Fruit fly (Drosophila melanogaster) whole organism, prepupa: Measurements from ENCODE around the gene CG33160.
A peak's percentile ranks its signal among the peaks of the same experiment; 100 is the strongest.

Experiments used
- Blimp-1 ChIP-seq: fragments of 200-800 bp; sonication (Bioruptor generic); optimal IDR thresholded peaks from 3 replicates; lab custom pipeline; 2017; ENCODE audit warnings: missing biosample characterization, missing genetic modification characterization, mild to moderate bottlenecking, moderate library complexity, missing genetic modification reagents
- CG10669 ChIP-seq: fragments of 200-800 bp; sonication (Bioruptor generic); optimal IDR thresholded peaks from 3 replicates; lab custom pipeline; 2018; ENCODE audit warnings: missing biosample characterization, mild to moderate bottlenecking, missing genetic modification characterization, moderate library complexity
- CG11762 ChIP-seq: fragments of 200-800 bp; sonication (Bioruptor generic); optimal IDR thresholded peaks from 3 replicates; lab custom pipeline; 2016; ENCODE audit warnings: missing biosample characterization, missing genetic modification characterization; ENCODE audit not compliant: insufficient read depth
- CG11902 ChIP-seq: fragments of 200-800 bp; sonication (Bioruptor generic); optimal IDR thresholded peaks from 3 replicates; lab custom pipeline; 2016; ENCODE audit warnings: missing biosample characterization, missing genetic modification characterization
- CG1621 ChIP-seq: fragments of 200-800 bp; sonication (Bioruptor generic); optimal IDR thresholded peaks from 3 replicates; lab custom pipeline; 2018; ENCODE audit warnings: missing biosample characterization, mild to moderate bottlenecking, missing genetic modification characterization
- CG16779 ChIP-seq: fragments of 200-800 bp; sonication (Bioruptor generic); optimal IDR thresholded peaks from 3 replicates; lab custom pipeline; 2017; ENCODE audit warnings: missing biosample characterization, mild to moderate bottlenecking, missing genetic modification characterization
- CG3032 ChIP-seq: fragments of 200-800 bp; optimal IDR thresholded peaks from 2 replicates; lab custom pipeline; 2019; ENCODE audit warnings: missing biosample characterization, mild to moderate bottlenecking, missing genetic modification characterization, moderate library complexity
- CG31627 ChIP-seq: fragments of 200-800 bp; sonication (Bioruptor generic); optimal IDR thresholded peaks from 3 replicates; lab custom pipeline; 2016; ENCODE audit warnings: missing biosample characterization, missing genetic modification characterization
- CG4318 ChIP-seq: fragments of 200-800 bp; sonication (Bioruptor generic); optimal IDR thresholded peaks from 3 replicates; lab custom pipeline; 2017; ENCODE audit warnings: missing biosample characterization, mild to moderate bottlenecking, missing genetic modification characterization
- CG6276 ChIP-seq: fragments of 200-800 bp; sonication (Bioruptor generic); optimal IDR thresholded peaks from 2 replicates; lab custom pipeline; 2017; ENCODE audit warnings: missing biosample characterization, mild to moderate bottlenecking, missing genetic modification characterization
- CG6808 ChIP-seq: fragments of 200-800 bp; sonication (Bioruptor generic); optimal IDR thresholded peaks from 3 replicates; lab custom pipeline; 2017; ENCODE audit warnings: missing biosample characterization, missing genetic modification characterization, mild to moderate bottlenecking, moderate library complexity, missing genetic modification reagents
- CG8319 ChIP-seq: fragments of 200-800 bp; sonication (Bioruptor generic); optimal IDR thresholded peaks from 3 replicates; lab custom pipeline; 2016; ENCODE audit warnings: missing biosample characterization, missing genetic modification characterization
- CG8632 ChIP-seq: fragments of 200-800 bp; sonication (Bioruptor generic); optimal IDR thresholded peaks from 3 replicates; lab custom pipeline; 2016; ENCODE audit warnings: missing biosample characterization, missing genetic modification characterization
- Eip75B ChIP-seq: fragments of 200-800 bp; sonication (Bioruptor generic); optimal IDR thresholded peaks from 3 replicates; lab custom pipeline; 2016; ENCODE audit warnings: missing biosample characterization, missing genetic modification characterization
- Eip78C ChIP-seq: fragments of 200-800 bp; sonication (Bioruptor generic); peaks from one replicate; lab custom pipeline; 2016; ENCODE audit warnings: missing biosample characterization, missing genetic modification characterization
- Eip93F ChIP-seq: fragments of 200-800 bp; sonication (Bioruptor generic); optimal IDR thresholded peaks from 2 replicates; lab custom pipeline; 2016; ENCODE audit warnings: missing biosample characterization, mild to moderate bottlenecking, missing genetic modification characterization
- Ets21C ChIP-seq: fragments of 200-800 bp; sonication (Bioruptor generic); optimal IDR thresholded peaks from 3 replicates; lab custom pipeline; 2016; ENCODE audit warnings: missing biosample characterization, missing genetic modification characterization
- Ets96B ChIP-seq: fragments of 200-800 bp; optimal IDR thresholded peaks from 2 replicates; lab custom pipeline; 2019; ENCODE audit warnings: missing biosample characterization, mild to moderate bottlenecking, missing genetic modification characterization, moderate library complexity
- Gug ChIP-seq: fragments of 200-800 bp; sonication (Bioruptor generic); IDR thresholded peaks from 2 replicates; pipeline ENCODE4 v1.3.6; 2022; ENCODE audit warnings: missing biosample characterization, missing genetic modification characterization
- Hr38 ChIP-seq: sonication (Bioruptor generic); optimal IDR thresholded peaks from 2 replicates; lab custom pipeline; 2016; ENCODE audit warnings: missing biosample characterization, missing genetic modification characterization
- Hr39 ChIP-seq: fragments of 200-800 bp; sonication (Bioruptor generic); optimal IDR thresholded peaks from 2 replicates; lab custom pipeline; 2016; ENCODE audit warnings: missing biosample characterization, missing genetic modification characterization
- Hr4 ChIP-seq: fragments of 200-800 bp; sonication (Bioruptor generic); optimal IDR thresholded peaks from 3 replicates; lab custom pipeline; 2016; ENCODE audit warnings: missing biosample characterization, missing genetic modification characterization
- Lpt ChIP-seq: fragments of 200-800 bp; sonication (Bioruptor generic); optimal IDR thresholded peaks from 3 replicates; lab custom pipeline; 2016; ENCODE audit warnings: missing biosample characterization, missing genetic modification characterization
- Met ChIP-seq: fragments of 200-800 bp; sonication (Bioruptor generic); optimal IDR thresholded peaks from 3 replicates; lab custom pipeline; 2016; ENCODE audit warnings: missing biosample characterization, missing genetic modification characterization
- Smox ChIP-seq: fragments of 200-800 bp; sonication (Bioruptor generic); optimal IDR thresholded peaks from 3 replicates; lab custom pipeline; 2016; ENCODE audit warnings: missing biosample characterization, missing genetic modification characterization
- Sox14 ChIP-seq: fragments of 200-800 bp; sonication (Bioruptor generic); optimal IDR thresholded peaks from 3 replicates; lab custom pipeline; 2016; ENCODE audit warnings: missing biosample characterization, missing genetic modification characterization
- achi ChIP-seq: fragments of 200-800 bp; sonication (Bioruptor generic); optimal IDR thresholded peaks from 3 replicates; lab custom pipeline; 2016; ENCODE audit warnings: missing biosample characterization, missing genetic modification characterization
- acj6 ChIP-seq: fragments of 200-800 bp; sonication (Bioruptor generic); optimal IDR thresholded peaks from 3 replicates; lab custom pipeline; 2016; ENCODE audit warnings: missing biosample characterization, missing genetic modification characterization
- dac ChIP-seq: fragments of 200-800 bp; sonication (Bioruptor generic); optimal IDR thresholded peaks from 2 replicates; lab custom pipeline; 2017; ENCODE audit warnings: missing biosample characterization, mild to moderate bottlenecking, missing genetic modification characterization
- dsx ChIP-seq: fragments of 200-800 bp; optimal IDR thresholded peaks from 3 replicates; lab custom pipeline; 2019; ENCODE audit warnings: missing biosample characterization, mild to moderate bottlenecking, missing genetic modification characterization, moderate library complexity; ENCODE audit not compliant: poor library complexity, severe bottlenecking
- esn ChIP-seq: fragments of 200-800 bp; sonication (Bioruptor generic); optimal IDR thresholded peaks from 2 replicates; lab custom pipeline; 2016; ENCODE audit warnings: missing biosample characterization, mild to moderate bottlenecking, missing genetic modification characterization, moderate library complexity
- lz ChIP-seq: fragments of 200-800 bp; sonication (Bioruptor generic); optimal IDR thresholded peaks from 3 replicates; lab custom pipeline; 2016; ENCODE audit warnings: missing biosample characterization, missing genetic modification characterization
- net ChIP-seq: fragments of 200-800 bp; sonication (Bioruptor generic); optimal IDR thresholded peaks from 3 replicates; lab custom pipeline; 2016; ENCODE audit warnings: missing biosample characterization, missing genetic modification characterization
- pdm3 ChIP-seq: fragments of 200-800 bp; sonication (Bioruptor generic); optimal IDR thresholded peaks from 3 replicates; lab custom pipeline; 2016; ENCODE audit warnings: missing biosample characterization, missing genetic modification characterization
- spab ChIP-seq: fragments of 200-800 bp; sonication (Bioruptor generic); optimal IDR thresholded peaks from 2 replicates; lab custom pipeline; 2017; ENCODE audit warnings: missing biosample characterization, mild to moderate bottlenecking, missing genetic modification characterization, missing genetic modification reagents
- ss ChIP-seq, 2 experiments: fragments of 200-800 bp; sonication (Bioruptor generic); optimal IDR thresholded peaks; 2 replicates in 1 of 2; 3 replicates in 1 of 2; lab custom pipeline; 2017 to 2018; ENCODE audit warnings: mild to moderate bottlenecking in 2 of 2, missing biosample characterization in 2 of 2, missing genetic modification characterization in 2 of 2, moderate library complexity in 1 of 2
- svp ChIP-seq: fragments of 200-800 bp; sonication (Bioruptor generic); peaks from one replicate; lab custom pipeline; 2016; ENCODE audit warnings: missing biosample characterization, missing genetic modification characterization

CG33160 gene

DNA sequence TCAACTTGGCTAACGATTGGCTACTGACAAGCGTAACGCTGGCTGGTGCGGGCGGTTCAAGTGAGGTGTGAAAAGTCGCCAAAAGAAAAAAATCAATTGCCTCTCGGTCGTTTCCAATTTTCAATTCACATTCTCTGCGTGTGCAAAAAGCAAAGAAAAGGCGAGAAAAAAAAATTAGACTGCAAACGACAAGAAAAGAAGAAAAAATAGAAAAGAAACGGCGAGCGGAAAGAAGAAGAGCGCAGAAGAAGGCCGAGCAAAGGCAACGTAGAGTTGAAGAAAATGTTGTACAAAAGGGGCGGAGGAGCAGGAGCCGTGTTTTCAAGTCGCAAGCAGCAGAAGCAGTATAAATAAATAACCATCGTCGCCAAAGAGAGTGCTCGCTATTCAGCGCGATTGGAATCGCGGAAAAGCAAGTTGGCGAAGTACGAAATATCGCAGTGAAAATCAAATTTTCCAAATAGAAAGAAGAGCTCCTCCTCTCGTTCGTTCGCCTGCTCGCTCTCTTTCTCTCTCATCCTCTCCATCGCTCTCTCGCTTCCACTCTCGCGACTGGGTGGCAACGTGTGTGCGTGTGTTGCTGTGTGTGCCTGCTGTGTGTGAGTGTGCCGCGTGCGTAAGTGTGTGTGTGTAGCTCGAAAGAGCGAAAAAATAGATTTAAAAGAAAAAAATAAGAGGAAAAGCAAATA is 19.8 kb upstream of the CG33160 start (continued):
- TF ChIP-seq Smox = no peak
- TF ChIP-seq lz (GFP tag; lab: Kevin White, UChicago) = no peak
- no peak for TF ChIP-seq Met
- no peak for TF ChIP-seq Ets21C (GFP tag; lab: Kevin White, UChicago)
- TF ChIP-seq CG10669 (GFP tag; lab: Kevin White, UChicago) = no peak
- TF ChIP-seq Gug (GFP tag; lab: Robert Waterston, UW) = no peak
- no peak for TF ChIP-seq CG11902 (GFP tag; lab: Kevin White, UChicago)
- peak; percentile 82 for TF ChIP-seq CG16779 (tag; lab: Kevin White, UChicago)
- peak; percentile 62 for TF ChIP-seq dsx
- TF ChIP-seq spab (GFP tag; lab: Kevin White, UChicago) = no peak
- TF ChIP-seq pdm3 (GFP tag; lab: Kevin White, UChicago) = no peak
- peak in 1 of 2 experiments; percentile 79 for TF ChIP-seq ss (GFP tag; optimal IDR thresholded peaks at IDR 0.05; lab: Kevin White, UChicago)
- TF ChIP-seq Eip75B (GFP tag; lab: Kevin White, UChicago) = no peak
- no peak for TF ChIP-seq Lpt (GFP tag; lab: Kevin White, UChicago)
- TF ChIP-seq CG6276 (GFP tag; lab: Kevin White, UChicago) = peak; percentile 59
- TF ChIP-seq Hr39 (GFP tag; lab: Kevin White, UChicago) = no peak
- TF ChIP-seq CG1621 = no peak
- no peak for TF ChIP-seq Eip93F
- no peak for TF ChIP-seq CG6808 (GFP tag; lab: Kevin White, UChicago)
- no peak for TF ChIP-seq dac (GFP tag; lab: Kevin White, UChicago)
- no peak for TF ChIP-seq svp (GFP tag; lab: Kevin White, UChicago)
- no peak for TF ChIP-seq acj6 (GFP tag; lab: Kevin White, UChicago)
- TF ChIP-seq CG8319 = no peak
- no peak for TF ChIP-seq CG3032 (tag; lab: Kevin White, UChicago)
- no peak for TF ChIP-seq Hr4 (GFP tag; lab: Kevin White, UChicago)
- TF ChIP-seq CG11762 (GFP tag; lab: Kevin White, UChicago) = no peak
- TF ChIP-seq CG4318 = no peak

DNA sequence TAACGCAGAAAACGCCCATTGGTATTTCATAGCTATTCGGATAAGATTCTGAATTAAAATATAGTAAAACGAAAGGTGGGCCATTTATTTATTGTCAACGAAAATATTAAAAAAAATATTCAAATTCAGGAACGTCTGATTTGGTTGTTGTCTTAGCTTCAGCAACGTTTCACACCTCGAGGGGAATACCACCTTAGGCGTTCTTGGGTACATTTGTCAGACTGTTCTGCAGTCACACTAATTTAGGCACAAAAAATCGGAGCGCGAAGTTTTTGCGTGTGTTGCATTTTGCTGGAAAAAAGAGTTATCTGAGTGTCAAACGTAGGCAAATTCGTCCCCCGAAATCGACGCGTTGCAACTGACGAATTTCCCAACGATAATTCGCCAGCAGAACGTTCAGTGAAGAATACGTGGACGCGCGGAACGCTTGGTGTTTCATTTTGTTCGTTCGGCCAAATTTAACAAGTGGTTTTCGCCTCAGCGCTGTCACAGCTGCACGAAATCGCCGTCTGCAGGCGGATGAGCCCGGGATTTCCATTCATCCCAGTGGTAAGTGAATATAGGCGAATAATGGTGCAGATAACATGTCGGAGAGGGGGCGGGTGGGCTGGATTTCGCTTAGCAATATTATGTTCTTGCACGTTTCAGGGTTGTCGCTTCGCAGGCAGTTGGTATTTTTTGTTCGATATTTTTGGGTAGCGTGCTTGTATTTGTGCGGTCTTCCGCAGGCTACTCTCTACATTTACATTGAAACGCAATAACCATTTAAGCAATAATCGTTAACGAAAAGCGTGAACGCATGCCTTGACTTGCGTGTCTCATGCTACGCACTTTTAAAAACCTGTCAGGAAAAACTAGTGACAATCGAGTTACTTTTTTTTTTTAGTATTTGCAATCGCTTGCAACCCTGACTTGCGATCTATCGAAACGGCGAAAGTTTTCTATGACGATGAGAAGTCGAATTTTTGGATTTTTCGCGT is 18.9 kb upstream of the CG33160 start, which contains the start of gene Larp4B:
TSS of gene Larp4B (plus strand) at position 99 of the 980 bp plus-strand sequence.
- TF ChIP-seq Blimp-1 (GFP tag; lab: Kevin White, UChicago) (peak; percentile 41), Sox14 (peak; percentile 43), Eip78C (GFP tag; lab: Kevin White, UChicago) (peak; percentile 75), dac (GFP tag; lab: Kevin White, UChicago) (no peak), lz (GFP tag; lab: Kevin White, UChicago) (peak; percentile 8), esn (GFP tag; lab: Kevin White, UChicago) (peak; percentile 40), CG11902 (GFP tag; lab: Kevin White, UChicago) (no peak), CG31627 (GFP tag; lab: Kevin White, UChicago) (peak; percentile 38), CG16779 (tag; lab: Kevin White, UChicago) (no peak), acj6 (GFP tag; lab: Kevin White, UChicago) (no peak), CG10669 (GFP tag; lab: Kevin White, UChicago) (no peak)

DNA sequence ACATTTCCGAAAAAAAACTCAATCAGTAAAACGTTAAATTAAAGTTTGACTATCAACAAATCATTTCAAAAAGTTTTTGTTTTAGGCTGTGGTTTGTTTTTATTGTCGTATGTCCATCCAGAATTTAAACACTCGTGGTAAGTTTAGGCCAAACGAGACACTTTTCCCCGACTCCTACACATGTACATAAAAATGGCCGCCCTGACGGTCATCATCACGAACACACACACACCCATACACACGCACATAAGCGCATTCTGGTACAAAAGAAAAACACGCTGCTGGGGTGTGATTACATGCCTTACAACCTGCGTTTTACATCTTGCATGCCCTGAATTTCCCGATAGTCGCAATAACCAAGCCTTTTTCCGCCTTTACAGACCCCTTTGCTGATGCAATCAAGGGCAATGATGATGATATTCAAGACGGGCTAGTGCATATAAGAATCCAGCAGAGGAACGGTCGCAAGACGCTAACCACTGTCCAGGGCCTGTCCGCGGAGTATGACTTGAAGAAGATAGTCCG is 17.3 kb upstream of the CG33160 start:
- TF ChIP-seq Lpt (GFP tag; lab: Kevin White, UChicago) = no peak
- no peak for TF ChIP-seq CG8319
- no peak for TF ChIP-seq acj6 (GFP tag; lab: Kevin White, UChicago)
- TF ChIP-seq dsx = no peak
- TF ChIP-seq achi = no peak
- TF ChIP-seq Hr39 (GFP tag; lab: Kevin White, UChicago) = no peak
- no peak for TF ChIP-seq Ets96B (tag; lab: Kevin White, UChicago)
- TF ChIP-seq Eip93F = no peak
- TF ChIP-seq Hr38 (GFP tag; lab: Kevin White, UChicago) = no peak
- TF ChIP-seq net (GFP tag; lab: Kevin White, UChicago) = no peak
- TF ChIP-seq CG8632 (GFP tag; lab: Kevin White, UChicago) = no peak
